Worm (Caenorhabditis elegans): ENCODE data around the gene F48G7.13.

- TF ChIP-seq mep-1 (tag; optimal IDR thresholded peaks at IDR 0.05), result no peak
- TF ChIP-seq nhr-76 (tag; optimal IDR thresholded peaks at IDR 0.05), result no peak
- no peak for TF ChIP-seq lin-35 (GFP tag; optimal IDR thresholded peaks at IDR 0.05)
- no peak for TF ChIP-seq skn-1 (tag; optimal IDR thresholded peaks at IDR 0.05)
- TF ChIP-seq sptf-1 (tag; optimal IDR thresholded peaks at IDR 0.05), result no peak
- no peak for TF ChIP-seq nhr-12 (tag; optimal IDR thresholded peaks at IDR 0.05)
- TF ChIP-seq nhr-19 (GFP tag; conservative IDR thresholded peaks at IDR 0.05), result no peak
- no peak for TF ChIP-seq nhr-90 (tag; optimal IDR thresholded peaks at IDR 0.05; ENCODE audit: poor library complexity)
- TF ChIP-seq fkh-10 (GFP tag; optimal IDR thresholded peaks at IDR 0.05), result no peak
- TF ChIP-seq zag-1 (tag; optimal IDR thresholded peaks at IDR 0.05), result no peak
- TF ChIP-seq ama-1 (optimal IDR thresholded peaks at IDR 0.05), result no peak
- no peak for TF ChIP-seq ceh-8 (GFP tag; optimal IDR thresholded peaks at IDR 0.05)
Measured at ce11 chrV:624922-625321, 9.5 kb downstream of the F48G7.13 start, which contains the start of gene srt-17.
